Worm (Caenorhabditis elegans) whole organism, L4 larva: ENCODE results near the gene C45H4.14.

Experiments used
- R02D3.7 ChIP-seq: fragments of 150-350 bp; sonication (generic microtip); optimal IDR thresholded peaks from 3 replicates; lab custom pipeline; 2014; ENCODE audit warnings: missing biosample characterization, missing genetic modification characterization
- ztf-11 ChIP-seq: fragments of 150-350 bp; optimal IDR thresholded peaks from 2 replicates; lab custom pipeline; 2014; ENCODE audit warnings: missing biosample characterization, missing genetic modification characterization

DNA sequence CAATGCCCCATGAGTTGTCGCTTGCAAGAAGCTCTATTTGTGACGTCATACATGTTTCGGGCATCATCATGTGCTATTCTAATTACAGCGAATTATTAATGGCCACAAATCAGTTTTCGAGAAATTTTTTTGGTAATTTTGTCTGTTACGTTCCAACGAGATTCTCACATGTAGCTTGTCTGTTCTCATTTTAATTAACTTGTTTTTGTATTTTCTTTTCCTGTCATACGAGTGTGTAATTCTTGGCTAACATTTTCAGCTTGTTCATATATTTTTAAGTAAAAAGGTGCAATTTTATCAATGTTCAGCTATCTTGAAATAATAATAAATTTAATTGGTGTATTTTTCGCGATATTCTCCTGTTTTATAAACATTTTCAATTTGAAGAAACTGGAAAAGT is 4.0 kb downstream of the C45H4.14 start, which contains the start of gene srbc-21:
- no peak for TF ChIP-seq ztf-11 (tag; lab: Kevin White, UChicago)
- TF ChIP-seq R02D3.7 (tag; lab: Kevin White, UChicago): no peak
